Worm (Caenorhabditis elegans) whole organism, L2 larva: ENCODE data around the gene Y34B4A.10.

Experiments
- ama-1 ChIP-seq: fragments of 150-350 bp; optimal IDR thresholded peaks from 2 replicates; lab custom pipeline; 2018; ENCODE audit warnings: inconsistent platforms
- fos-1 ChIP-seq: fragments of 150-350 bp; optimal IDR thresholded peaks from 2 replicates; lab custom pipeline; 2014; ENCODE audit warnings: missing biosample characterization, missing genetic modification characterization

The Y34B4A.10 gene

ce11 chrX:5297942-5298611 lies 48.4 kb downstream of the Y34B4A.10 start, which contains the start of gene ift-81 (continued):
- peak; percentile 5 for TF ChIP-seq fos-1
- no peak for TF ChIP-seq ama-1 (lab: Kevin White, UChicago)
